Worm (Caenorhabditis elegans): Measurements from ENCODE around the gene K03B4.6.

The K03B4.6 gene

ce11 chrV:4647857-4648256 lies 28.1 kb downstream of the K03B4.6 start, which contains the start of gene F41F3.3:
Gene F41F3.3 (minus strand): TSS chrV:4648239.
- TF ChIP-seq ztf-16 (tag; optimal IDR thresholded peaks at IDR 0.05) (peak; percentile 70), sox-4 (tag; optimal IDR thresholded peaks at IDR 0.05) (peak; percentile 43), dmd-4 (tag; optimal IDR thresholded peaks at IDR 0.05; ENCODE audit: borderline replicate concordance) (peak; percentile 25), ceh-22 (tag; optimal IDR thresholded peaks at IDR 0.05) (no peak), C38D4.7 (GFP tag; optimal IDR thresholded peaks at IDR 0.05) (no peak), T23F11.4 (GFP tag; optimal IDR thresholded peaks at IDR 0.05) (peak; percentile 93), nfya-1 (tag; optimal IDR thresholded peaks at IDR 0.05) (no peak), F13H6.1 (tag; optimal IDR thresholded peaks at IDR 0.05) (peak; percentile 49), ceh-31 (tag; optimal IDR thresholded peaks at IDR 0.05) (peak; percentile 21), lin-11 (tag; optimal IDR thresholded peaks at IDR 0.05) (peak; percentile 1), mec-3 (tag; optimal IDR thresholded peaks at IDR 0.05; ENCODE audit: borderline replicate concordance) (peak; percentile 67), rnt-1 (tag; optimal IDR thresholded peaks at IDR 0.05) (no peak), fkh-10 (GFP tag; optimal IDR thresholded peaks at IDR 0.05) (no peak), madf-2 (tag; optimal IDR thresholded peaks at IDR 0.05) (peak; percentile 42), ceh-6 (GFP tag; optimal IDR thresholded peaks at IDR 0.05) (peak; percentile 32), ceh-14 (tag; optimal IDR thresholded peaks at IDR 0.05) (peak; percentile 29), ref-2 (tag; optimal IDR thresholded peaks at IDR 0.05) (peak; percentile 50), ceh-45 (GFP tag; IDR thresholded peaks at IDR 0.05) (0 out of 2 replicates have a peak, but pooled peaks have one; percentile 29), ceh-18 (tag; optimal IDR thresholded peaks at IDR 0.05) (no peak), gmeb-2 (tag; optimal IDR thresholded peaks at IDR 0.05) (peak; percentile 24), ceh-2 (tag; optimal IDR thresholded peaks at IDR 0.05) (peak; percentile 24), K02D7.2 (tag; optimal IDR thresholded peaks at IDR 0.05) (peak; percentile 15)

DNA sequence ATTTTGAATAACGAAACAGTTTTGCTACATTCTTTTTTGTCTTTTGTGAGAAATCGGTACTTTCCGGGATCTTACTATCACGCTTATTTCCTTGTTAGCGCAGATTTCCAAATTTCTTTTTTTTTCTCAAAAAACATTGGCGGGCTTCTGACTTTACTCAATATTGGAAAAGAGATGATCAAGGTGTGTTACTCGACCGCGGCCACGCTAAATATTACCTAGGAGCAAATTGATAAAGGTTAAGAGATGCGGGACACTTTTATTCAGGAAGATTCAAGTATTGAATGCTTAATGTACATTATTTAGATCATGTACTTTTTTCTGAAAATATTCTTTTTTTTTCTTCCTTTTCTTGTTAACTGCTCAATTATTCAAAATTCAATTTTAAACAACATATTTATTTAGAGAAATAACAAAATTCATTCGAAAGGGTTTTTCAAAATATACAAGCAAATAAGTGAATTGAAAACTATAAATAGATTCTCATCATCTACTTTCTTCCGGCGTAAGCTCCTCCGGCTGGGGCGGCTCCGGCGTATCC lies 28.6 kb downstream of the K03B4.6 start:
- TF ChIP-seq ceh-24 (tag; optimal IDR thresholded peaks at IDR 0.05) = no peak
- TF ChIP-seq pha-4 (tag; optimal IDR thresholded peaks at IDR 0.05) = no peak
- no peak for TF ChIP-seq pag-3 (tag; optimal IDR thresholded peaks at IDR 0.05; ENCODE audit: borderline replicate concordance)
- TF ChIP-seq hlh-8 (tag; optimal IDR thresholded peaks at IDR 0.05) = no peak
- TF ChIP-seq odd-2 (tag; optimal IDR thresholded peaks at IDR 0.05) = no peak
- TF ChIP-seq npax-4 (tag; optimal IDR thresholded peaks at IDR 0.05) = no peak
- TF ChIP-seq unc-86 (tag; optimal IDR thresholded peaks at IDR 0.05) = no peak

DNA sequence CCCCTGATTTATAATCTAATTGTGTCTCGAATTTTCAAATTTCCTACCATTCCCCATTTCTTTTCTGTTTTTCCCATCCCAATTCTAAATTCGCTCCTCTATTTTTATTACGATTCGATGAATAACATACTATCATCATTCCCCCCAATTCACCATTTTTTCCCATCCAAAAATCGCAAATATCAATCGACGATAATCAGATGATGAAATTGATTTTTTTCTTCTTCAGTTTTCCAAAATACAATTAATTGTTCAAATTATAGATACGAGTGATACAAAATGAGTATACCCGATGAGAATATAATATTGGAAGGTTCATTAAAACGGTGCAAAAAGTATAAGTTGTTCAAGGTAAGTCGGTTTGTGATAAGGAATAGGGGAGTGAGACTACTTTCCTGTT lies 33.3 kb downstream of the K03B4.6 start, which contains the start of gene soc-1:
Gene soc-1 (plus strand): TSS at position 262 of the 400 bp plus-strand sequence.
- TF ChIP-seq npax-4 (tag; optimal IDR thresholded peaks at IDR 0.05) = no peak
- no peak for TF ChIP-seq syd-9 (tag; optimal IDR thresholded peaks at IDR 0.05)
- no peak for TF ChIP-seq ceh-2 (tag; optimal IDR thresholded peaks at IDR 0.05)
- no peak for TF ChIP-seq hlh-8 (tag; optimal IDR thresholded peaks at IDR 0.05)
- TF ChIP-seq C08G9.2 (tag; optimal IDR thresholded peaks at IDR 0.05) = no peak
- TF ChIP-seq tbx-2 (tag; optimal IDR thresholded peaks at IDR 0.05) = no peak
- TF ChIP-seq pag-3 (tag; optimal IDR thresholded peaks at IDR 0.05; ENCODE audit: borderline replicate concordance) = no peak
- no peak for TF ChIP-seq K09A11.1 (tag; optimal IDR thresholded peaks at IDR 0.05; ENCODE audit: insufficient read depth)
- TF ChIP-seq elt-4 (tag; optimal IDR thresholded peaks at IDR 0.05) = no peak
- no peak for TF ChIP-seq zip-5 (tag; optimal IDR thresholded peaks at IDR 0.05)
- TF ChIP-seq gmeb-2 (tag; optimal IDR thresholded peaks at IDR 0.05) = no peak
- TF ChIP-seq dmd-4 (tag; optimal IDR thresholded peaks at IDR 0.05; ENCODE audit: borderline replicate concordance) = no peak
- no peak for TF ChIP-seq ttx-3 (tag; optimal IDR thresholded peaks at IDR 0.05)
